ENCODE assay signal across 5 fruit fly cellular contexts in the genomic region with DNA sequence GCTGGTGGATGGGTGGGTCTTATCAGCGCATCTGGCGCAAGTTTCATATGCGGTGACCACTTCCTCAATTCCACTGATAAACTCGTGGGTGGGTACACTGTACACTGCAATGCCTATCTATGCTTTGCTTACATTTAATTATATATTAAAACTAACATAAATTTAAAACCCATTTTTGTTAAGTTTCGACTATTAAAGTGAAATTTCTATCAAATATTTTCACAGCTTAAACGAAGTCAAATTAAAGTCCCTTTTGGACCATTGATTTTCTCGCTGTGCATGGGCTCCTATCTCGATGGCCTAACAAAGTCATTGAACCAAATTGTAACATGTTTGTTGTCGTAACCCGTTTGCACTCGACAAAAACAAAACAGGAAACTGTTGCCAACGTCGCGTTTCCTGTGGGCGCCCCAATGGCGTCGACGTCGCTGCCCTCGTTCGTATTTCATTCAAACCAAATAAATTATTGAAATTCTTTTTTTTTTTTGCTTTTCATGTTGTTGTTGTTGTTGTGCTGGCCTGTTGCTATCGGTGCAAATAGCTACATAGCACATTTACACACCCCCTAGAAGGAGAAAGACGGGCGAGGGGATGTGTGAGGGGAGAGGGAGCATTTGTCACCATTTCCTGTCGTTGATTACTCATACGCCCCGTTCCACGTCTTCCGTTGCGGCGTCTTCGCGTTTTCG.
TF ChIP-seq lines count a peak whose summit lies in the region.

No protein-coding gene starts in this region.

TF ChIP-seq in whole organism, adult, 20 proteins besides CTCF, POLR2A, EP300 and RAD21 (continued from another document):
- peak; percentile 43 for TF ChIP-seq CG12768 (GFP tag; optimal IDR thresholded peaks at IDR 0.05; lab: Kevin White, UChicago)
- no peak for TF ChIP-seq cnc (optimal IDR thresholded peaks at IDR 0.05; lab: Kevin White, UChicago)
- peak; percentile 35 for TF ChIP-seq tj (GFP tag; optimal IDR thresholded peaks at IDR 0.05; lab: Kevin White, UChicago)
- peak; percentile 60 for TF ChIP-seq CG5204 (GFP tag; optimal IDR thresholded peaks at IDR 0.05; lab: Kevin White, UChicago)

TF ChIP-seq in whole organism, embryonic, 481 proteins besides CTCF, POLR2A, EP300 and RAD21 (continued from another document and continues in another):
- peak; percentile 66 for TF ChIP-seq CG9215 (GFP tag; IDR thresholded peaks at IDR 0.05; lab: Robert Waterston, UW)
- peak; percentile 83 for TF ChIP-seq wdn (GFP tag; IDR thresholded peaks at IDR 0.05; lab: Robert Waterston, UW)
- TF ChIP-seq CG17912 (GFP tag; optimal IDR thresholded peaks at IDR 0.05; lab: Kevin White, UChicago), result peak; percentile 12
- peak; percentile 65 for TF ChIP-seq CG6765 (GFP tag; optimal IDR thresholded peaks at IDR 0.05; lab: Kevin White, UChicago)
- peak; percentile 33 for TF ChIP-seq ash1 (GFP tag; optimal IDR thresholded peaks at IDR 0.05; lab: Kevin White, UChicago)
- TF ChIP-seq Deaf1 (tag; optimal IDR thresholded peaks at IDR 0.05; lab: Kevin White, UChicago), result peak; percentile 59
- TF ChIP-seq CG13296 (GFP tag; optimal IDR thresholded peaks at IDR 0.05; lab: Kevin White, UChicago), result peak; percentile 82
- TF ChIP-seq Dip2 (GFP tag; IDR thresholded peaks at IDR 0.05; lab: Robert Waterston, UW), result no peak
- peak; percentile 52 to 85 for TF ChIP-seq dpn (GFP tag; optimal IDR thresholded peaks at IDR 0.05; lab: Kevin White, UChicago)
- TF ChIP-seq toy (GFP tag; IDR thresholded peaks at IDR 0.05; lab: Robert Waterston, UW), result peak; percentile 73
- TF ChIP-seq CG15601 (tag; optimal IDR thresholded peaks at IDR 0.05; lab: Kevin White, UChicago), result peak; percentile 65
- peak; percentile 43 for TF ChIP-seq CG8359 (GFP tag; optimal IDR thresholded peaks at IDR 0.05; lab: Kevin White, UChicago; ENCODE audit: borderline replicate concordance)
- peak; percentile 36 for TF ChIP-seq CG2875 (GFP tag; optimal IDR thresholded peaks at IDR 0.05; lab: Kevin White, UChicago)
- TF ChIP-seq CG18262 (tag; optimal IDR thresholded peaks at IDR 0.05; lab: Kevin White, UChicago), result peak; percentile 74
- TF ChIP-seq pb (GFP tag; optimal IDR thresholded peaks at IDR 0.05; lab: Kevin White, UChicago), result no peak
- TF ChIP-seq CG31441 (GFP tag; IDR thresholded peaks at IDR 0.05; lab: Robert Waterston, UW), result peak; percentile 87
- TF ChIP-seq CG13894 (tag; optimal IDR thresholded peaks at IDR 0.05; lab: Kevin White, UChicago), result peak; percentile 55
- TF ChIP-seq nau (GFP tag; optimal IDR thresholded peaks at IDR 0.05; lab: Kevin White, UChicago), result peak; percentile 79
- TF ChIP-seq otp (GFP tag; IDR thresholded peaks at IDR 0.05; lab: Robert Waterston, UW), result peak; percentile 84
- TF ChIP-seq Myb (GFP tag; optimal IDR thresholded peaks at IDR 0.05; lab: Kevin White, UChicago), result no peak
- TF ChIP-seq Usf (GFP tag; optimal IDR thresholded peaks at IDR 0.05; lab: Kevin White, UChicago), result peak; percentile 13
- TF ChIP-seq h (optimal IDR thresholded peaks at IDR 0.05; lab: Kevin White, UChicago), result no peak
- peak; percentile 73; the same call in 1 of the 2 replicates for TF ChIP-seq MBD-R2 (GFP tag; IDR thresholded peaks at IDR 0.05; lab: Robert Waterston, UW)
- peak in 1 of 2 experiments; percentile 90 for TF ChIP-seq Hr51 (GFP tag; optimal IDR thresholded peaks at IDR 0.05; lab: Kevin White, UChicago)
- TF ChIP-seq CG11398 (GFP tag; optimal IDR thresholded peaks at IDR 0.05; lab: Kevin White, UChicago), result no peak
- TF ChIP-seq CG1603 (tag; optimal IDR thresholded peaks at IDR 0.05; lab: Kevin White, UChicago), result peak; percentile 73
- no peak for TF ChIP-seq her (GFP tag; optimal IDR thresholded peaks at IDR 0.05; lab: Kevin White, UChicago)
- TF ChIP-seq Neu2 (GFP tag; optimal IDR thresholded peaks at IDR 0.05; lab: Kevin White, UChicago; ENCODE audit: borderline replicate concordance), result no peak
- TF ChIP-seq sim (GFP tag; IDR thresholded peaks at IDR 0.05; lab: Robert Waterston, UW), result peak; percentile 44; the same call in 1 of the 2 replicates

TF ChIP-seq in whole organism, prepupa, 60 proteins besides CTCF, POLR2A, EP300 and RAD21 (continued from another document and continues in another):
- TF ChIP-seq Gug (GFP tag; IDR thresholded peaks at IDR 0.05; lab: Robert Waterston, UW) (peak; percentile 73), dsx (GFP tag; optimal IDR thresholded peaks at IDR 0.05; lab: Kevin White, UChicago; ENCODE audit: poor library complexity, severe bottlenecking) (peak; percentile 4), pdm3 (GFP tag; optimal IDR thresholded peaks at IDR 0.05; lab: Kevin White, UChicago) (peak; percentile 77), Eip78C (GFP tag; lab: Kevin White, UChicago) (peak; percentile 93), CG9139 (GFP tag; optimal IDR thresholded peaks at IDR 0.05; lab: Kevin White, UChicago) (no peak), Lpt (GFP tag; optimal IDR thresholded peaks at IDR 0.05; lab: Kevin White, UChicago) (peak; percentile 63), CG15336 (GFP tag; IDR thresholded peaks at IDR 0.05; lab: Robert Waterston, UW) (peak; percentile 89), CG10631 (GFP tag; optimal IDR thresholded peaks at IDR 0.05; lab: Kevin White, UChicago) (peak; percentile 64), CG3032 (tag; optimal IDR thresholded peaks at IDR 0.05; lab: Kevin White, UChicago) (peak; percentile 46), Hr4 (GFP tag; optimal IDR thresholded peaks at IDR 0.05; lab: Kevin White, UChicago) (peak; percentile 83), Eip75B (GFP tag; optimal IDR thresholded peaks at IDR 0.05; lab: Kevin White, UChicago) (peak; percentile 63), eg (GFP tag; IDR thresholded peaks at IDR 0.05; lab: Robert Waterston, UW) (peak; percentile 89), vri (GFP tag; optimal IDR thresholded peaks at IDR 0.05; lab: Kevin White, UChicago) (peak; percentile 83), CG1621 (tag; optimal IDR thresholded peaks at IDR 0.05; lab: Kevin White, UChicago) (no peak), Sox102F (GFP tag; optimal IDR thresholded peaks at IDR 0.05; lab: Kevin White, UChicago) (peak; percentile 83), CG16779 (tag; optimal IDR thresholded peaks at IDR 0.05; lab: Kevin White, UChicago) (no peak), CG11902 (GFP tag; optimal IDR thresholded peaks at IDR 0.05; lab: Kevin White, UChicago) (peak; percentile 67), Ets96B (tag; optimal IDR thresholded peaks at IDR 0.05; lab: Kevin White, UChicago) (peak; percentile 41), net (GFP tag; optimal IDR thresholded peaks at IDR 0.05; lab: Kevin White, UChicago) (peak; percentile 67), CG32006 (GFP tag; optimal IDR thresholded peaks at IDR 0.05; lab: Kevin White, UChicago) (peak; percentile 78), Eip93F (GFP tag; optimal IDR thresholded peaks at IDR 0.05; lab: Kevin White, UChicago) (peak; percentile 71), CG11294 (GFP tag; IDR thresholded peaks at IDR 0.05; lab: Robert Waterston, UW) (peak; percentile 37; the same call in 1 of the 2 replicates), dac (GFP tag; optimal IDR thresholded peaks at IDR 0.05; lab: Kevin White, UChicago) (peak; percentile 37), CG3919 (GFP tag; optimal IDR thresholded peaks at IDR 0.05; lab: Kevin White, UChicago) (peak; percentile 71), CG6792 (GFP tag; optimal IDR thresholded peaks at IDR 0.05; lab: Kevin White, UChicago) (peak; percentile 82), lz (GFP tag; optimal IDR thresholded peaks at IDR 0.05; lab: Kevin White, UChicago) (peak; percentile 79), Ets21C (GFP tag; optimal IDR thresholded peaks at IDR 0.05; lab: Kevin White, UChicago) (peak; percentile 52), spab (GFP tag; optimal IDR thresholded peaks at IDR 0.05; lab: Kevin White, UChicago) (peak; percentile 24), Sox15 (GFP tag; optimal IDR thresholded peaks at IDR 0.05; lab: Kevin White, UChicago) (peak; percentile 60), Blimp-1 (GFP tag; optimal IDR thresholded peaks at IDR 0.05; lab: Kevin White, UChicago) (peak; percentile 71), CG6276 (GFP tag; optimal IDR thresholded peaks at IDR 0.05; lab: Kevin White, UChicago) (peak; percentile 52)

TF ChIP-seq in whole organism, pupa, 21 proteins besides CTCF, POLR2A, EP300 and RAD21 (continued from another document):
- TF ChIP-seq CG4496 (GFP tag; IDR thresholded peaks at IDR 0.05; lab: Robert Waterston, UW) (peak; percentile 76), CG17806 (tag; optimal IDR thresholded peaks at IDR 0.05; lab: Kevin White, UChicago) (peak; percentile 40), D1 (tag; optimal IDR thresholded peaks at IDR 0.05; lab: Kevin White, UChicago) (no peak)

TF ChIP-seq in whole organism, wandering third instar larva, 38 proteins besides CTCF, POLR2A, EP300 and RAD21 (continued from another document):
- TF ChIP-seq Rel (GFP tag; optimal IDR thresholded peaks at IDR 0.05; lab: Kevin White, UChicago), result no peak
- peak; percentile 15 for TF ChIP-seq Rel (tag; optimal IDR thresholded peaks at IDR 0.05; lab: Kevin White, UChicago)
- peak; percentile 79 for TF ChIP-seq HLH106 (tag; optimal IDR thresholded peaks at IDR 0.05; lab: Kevin White, UChicago)
- TF ChIP-seq brk (GFP tag; optimal IDR thresholded peaks at IDR 0.05; lab: Kevin White, UChicago), result peak; percentile 51
- TF ChIP-seq dl (GFP tag; optimal IDR thresholded peaks at IDR 0.05; lab: Kevin White, UChicago; ENCODE audit: insufficient read depth in 1 of 2, partially characterized antibody in 2 of 2), result no peak
- TF ChIP-seq jim (GFP tag; optimal IDR thresholded peaks at IDR 0.05; lab: Kevin White, UChicago), result no peak
- no peak for TF ChIP-seq lola (GFP tag; optimal IDR thresholded peaks at IDR 0.05; lab: Kevin White, UChicago)
- no peak for TF ChIP-seq woc (GFP tag; optimal IDR thresholded peaks at IDR 0.05; lab: Kevin White, UChicago)
- TF ChIP-seq Sp1 (GFP tag; optimal IDR thresholded peaks at IDR 0.05; lab: Kevin White, UChicago), result peak; percentile 82
TF ChIP-seq in whole organism, wandering third instar larva: peak in this region for 19.
